Worm (Caenorhabditis elegans): ENCODE data around the gene ZK1307.1.

ZK1307.1 gene

ce11 chrII:9660379-9660778, 5.0 kb upstream of the ZK1307.1 start, which contains the start of gene ZK1320.3:
ZK1320.3 (minus strand) TSS chrII:9660419.
- TF ChIP-seq ztf-23 (GFP tag; IDR thresholded peaks at IDR 0.05) = no peak
- TF ChIP-seq cog-1 (tag; optimal IDR thresholded peaks at IDR 0.05) = no peak
- no peak for TF ChIP-seq flt-1 (GFP tag; IDR thresholded peaks at IDR 0.05)
- TF ChIP-seq klf-2 (GFP tag; conservative IDR thresholded peaks at IDR 0.05) = no peak

- TF ChIP-seq med-1 (GFP tag; optimal IDR thresholded peaks at IDR 0.05; ENCODE audit: insufficient read depth) (no peak), ref-1 (GFP tag; conservative IDR thresholded peaks at IDR 0.05) (no peak), ztf-29 (GFP tag; IDR thresholded peaks at IDR 0.05) (no peak), tab-1 (GFP tag; IDR thresholded peaks at IDR 0.05) (no peak), klf-2 (GFP tag; conservative IDR thresholded peaks at IDR 0.05) (no peak), T22C8.4 (GFP tag; IDR thresholded peaks at IDR 0.05) (no peak), cog-1 (tag; optimal IDR thresholded peaks at IDR 0.05) (no peak)
Observed at ce11 chrII:9658915-9659314, 3.5 kb upstream of the ZK1307.1 start, which contains the start of gene ZK1320.2. ZK1320.2 (minus strand) TSS chrII:9659002.

DNA sequence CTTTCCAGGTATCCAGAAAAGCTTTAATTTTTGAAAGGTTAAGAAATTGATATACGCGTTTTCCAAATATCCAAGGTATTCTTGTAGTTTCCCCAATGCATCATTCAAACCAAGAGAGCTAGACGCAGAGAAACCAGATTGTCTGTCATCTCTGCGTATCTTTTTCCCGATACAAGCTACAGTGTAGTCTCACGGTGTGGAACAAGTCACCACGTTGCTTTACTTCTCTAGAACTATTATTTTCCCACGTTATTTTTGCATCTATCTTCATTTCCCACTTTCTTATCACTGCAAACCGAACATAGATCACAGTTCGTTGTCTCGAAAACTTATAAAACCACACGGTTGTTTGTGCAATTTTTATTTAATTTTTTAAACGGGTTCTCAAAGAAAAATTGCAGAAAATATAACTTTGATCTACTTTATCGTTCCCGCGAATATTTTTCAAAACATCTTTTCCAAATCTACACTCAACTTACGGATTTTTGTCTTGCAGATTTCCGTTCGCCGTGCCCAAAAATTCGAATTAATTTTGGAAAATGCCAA, 903 bp upstream of the ZK1307.1 start, which contains the start of gene gstk-1:
Gene gstk-1 (plus strand): TSS at position 496 of the 546 bp plus-strand sequence.
- TF ChIP-seq med-1 (GFP tag; optimal IDR thresholded peaks at IDR 0.05; ENCODE audit: insufficient read depth) (no peak), ztf-29 (GFP tag; IDR thresholded peaks at IDR 0.05) (no peak), ref-1 (GFP tag; conservative IDR thresholded peaks at IDR 0.05) (no peak), flt-1 (GFP tag; IDR thresholded peaks at IDR 0.05) (no peak), tab-1 (GFP tag; IDR thresholded peaks at IDR 0.05) (no peak), cog-1 (tag; optimal IDR thresholded peaks at IDR 0.05) (no peak), T22C8.4 (GFP tag; IDR thresholded peaks at IDR 0.05) (no peak), klf-2 (GFP tag; conservative IDR thresholded peaks at IDR 0.05) (no peak), ztf-23 (GFP tag; IDR thresholded peaks at IDR 0.05) (no peak)

DNA sequence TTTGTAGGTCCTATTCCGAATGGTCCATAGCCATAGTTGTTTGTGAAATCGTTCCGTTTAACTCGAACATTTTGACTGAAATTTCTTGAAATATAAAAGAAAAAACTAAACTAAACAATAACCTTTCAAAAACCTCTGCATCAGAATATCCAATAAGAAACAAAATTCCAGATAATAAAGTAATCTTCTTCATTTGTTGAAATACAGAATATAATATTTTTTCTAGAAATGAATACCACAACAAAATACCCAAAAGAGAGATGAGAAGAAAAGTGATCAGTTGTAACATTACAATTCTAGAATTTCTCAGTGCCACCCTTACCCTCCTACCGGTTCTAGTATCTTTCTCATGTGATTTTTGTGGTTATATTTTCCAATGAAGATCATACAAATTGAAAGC, 1.7 kb downstream of the ZK1307.1 start, which contains the start of gene ZK1307.2:
Gene ZK1307.2 (minus strand): TSS at position 274 of the 400 bp plus-strand sequence.
- TF ChIP-seq ztf-23 (GFP tag; IDR thresholded peaks at IDR 0.05) (no peak), T22C8.4 (GFP tag; IDR thresholded peaks at IDR 0.05) (no peak), ref-1 (GFP tag; conservative IDR thresholded peaks at IDR 0.05) (no peak), ztf-29 (GFP tag; IDR thresholded peaks at IDR 0.05) (no peak), klf-2 (GFP tag; conservative IDR thresholded peaks at IDR 0.05) (no peak), tab-1 (GFP tag; IDR thresholded peaks at IDR 0.05) (no peak), cog-1 (tag; optimal IDR thresholded peaks at IDR 0.05) (no peak), med-1 (GFP tag; optimal IDR thresholded peaks at IDR 0.05; ENCODE audit: insufficient read depth) (no peak), flt-1 (GFP tag; IDR thresholded peaks at IDR 0.05) (no peak)

DNA sequence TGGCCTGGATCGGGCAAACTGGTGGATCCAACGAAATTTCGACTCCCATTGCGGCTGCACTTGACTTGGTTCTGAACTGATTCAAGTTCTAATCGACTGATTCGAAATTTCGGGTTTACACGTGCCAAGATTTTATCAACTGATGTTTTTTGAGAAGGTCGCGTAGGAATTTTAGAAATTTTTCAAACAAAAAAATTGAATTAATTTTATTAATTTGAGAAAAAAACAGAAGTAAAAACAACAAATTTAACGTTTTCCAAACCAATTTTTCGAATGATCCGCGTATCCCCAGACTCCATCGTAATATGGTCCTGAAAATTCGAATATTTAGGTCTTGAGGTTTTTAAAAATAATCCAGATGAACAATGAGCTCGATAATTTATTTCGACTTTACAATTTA, 2.5 kb downstream of the ZK1307.1 start, which contains the start of gene ZK1307.3:
Gene ZK1307.3 (minus strand): TSS at position 101 of the 400 bp plus-strand sequence.
- no peak for TF ChIP-seq ztf-29 (GFP tag; IDR thresholded peaks at IDR 0.05)
- TF ChIP-seq cog-1 (tag; optimal IDR thresholded peaks at IDR 0.05) = no peak
- no peak for TF ChIP-seq flt-1 (GFP tag; IDR thresholded peaks at IDR 0.05)
- TF ChIP-seq ref-1 (GFP tag; conservative IDR thresholded peaks at IDR 0.05) = no peak
- no peak for TF ChIP-seq tab-1 (GFP tag; IDR thresholded peaks at IDR 0.05)
- TF ChIP-seq klf-2 (GFP tag; conservative IDR thresholded peaks at IDR 0.05) = no peak
- no peak for TF ChIP-seq T22C8.4 (GFP tag; IDR thresholded peaks at IDR 0.05)
- TF ChIP-seq med-1 (GFP tag; optimal IDR thresholded peaks at IDR 0.05; ENCODE audit: insufficient read depth) = no peak
- no peak for TF ChIP-seq ztf-23 (GFP tag; IDR thresholded peaks at IDR 0.05)

DNA sequence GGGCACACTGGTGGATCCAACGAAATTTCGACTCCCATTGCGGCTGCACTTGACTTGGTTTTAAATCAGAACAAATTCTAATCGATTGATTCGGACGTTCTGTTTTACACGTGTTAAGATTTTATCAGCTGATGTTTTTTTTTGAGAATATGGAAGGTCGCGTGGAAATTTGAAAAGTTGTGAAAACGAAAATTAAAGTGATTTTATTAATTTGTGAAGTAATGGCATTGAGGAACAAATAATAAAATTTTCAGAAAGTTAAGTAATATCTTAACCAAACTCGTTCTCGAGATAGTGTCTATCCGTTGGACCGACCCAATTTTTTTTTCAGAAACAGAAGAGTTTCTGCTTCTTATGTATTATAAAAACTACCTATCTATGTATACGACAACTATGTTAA, 3.7 kb downstream of the ZK1307.1 start, which contains the start of gene ZK1307.4:
Gene ZK1307.4 (minus strand): TSS at position 101 of the 400 bp plus-strand sequence.
- TF ChIP-seq ztf-29 (GFP tag; IDR thresholded peaks at IDR 0.05) = no peak
- TF ChIP-seq T22C8.4 (GFP tag; IDR thresholded peaks at IDR 0.05) = no peak
- no peak for TF ChIP-seq ref-1 (GFP tag; conservative IDR thresholded peaks at IDR 0.05)
- TF ChIP-seq klf-2 (GFP tag; conservative IDR thresholded peaks at IDR 0.05) = no peak
- TF ChIP-seq ztf-23 (GFP tag; IDR thresholded peaks at IDR 0.05) = no peak
- no peak for TF ChIP-seq flt-1 (GFP tag; IDR thresholded peaks at IDR 0.05)
- no peak for TF ChIP-seq cog-1 (tag; optimal IDR thresholded peaks at IDR 0.05)

DNA sequence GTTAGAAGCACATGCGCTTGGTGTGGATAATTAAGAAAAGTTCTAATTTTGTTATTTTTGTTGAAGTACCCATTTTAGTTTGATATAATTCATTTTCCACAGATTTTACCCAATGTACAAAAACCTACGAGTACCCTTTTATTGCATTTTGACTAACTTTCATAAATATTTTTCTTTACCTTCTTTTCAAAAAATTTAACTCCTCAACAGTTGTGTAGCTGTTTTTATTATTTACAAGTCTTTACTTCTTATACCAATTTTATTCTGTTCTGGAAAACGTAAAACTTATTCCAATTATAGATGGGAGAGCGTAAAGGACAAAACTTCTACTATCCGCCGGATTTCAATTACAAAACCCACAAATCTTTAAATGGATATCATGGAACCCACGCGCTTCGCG, 6.2 kb downstream of the ZK1307.1 start, which contains the start of gene ZK1307.9:
Gene ZK1307.9 (plus strand): TSS at position 301 of the 400 bp plus-strand sequence.
- no peak for TF ChIP-seq tab-1 (GFP tag; IDR thresholded peaks at IDR 0.05)
- TF ChIP-seq med-1 (GFP tag; optimal IDR thresholded peaks at IDR 0.05; ENCODE audit: insufficient read depth) = no peak
- TF ChIP-seq ref-1 (GFP tag; conservative IDR thresholded peaks at IDR 0.05) = no peak
- TF ChIP-seq cog-1 (tag; optimal IDR thresholded peaks at IDR 0.05) = no peak
- TF ChIP-seq ztf-23 (GFP tag; IDR thresholded peaks at IDR 0.05) = no peak
- no peak for TF ChIP-seq T22C8.4 (GFP tag; IDR thresholded peaks at IDR 0.05)
- no peak for TF ChIP-seq klf-2 (GFP tag; conservative IDR thresholded peaks at IDR 0.05)
- TF ChIP-seq flt-1 (GFP tag; IDR thresholded peaks at IDR 0.05) = no peak
- no peak for TF ChIP-seq ztf-29 (GFP tag; IDR thresholded peaks at IDR 0.05)

DNA sequence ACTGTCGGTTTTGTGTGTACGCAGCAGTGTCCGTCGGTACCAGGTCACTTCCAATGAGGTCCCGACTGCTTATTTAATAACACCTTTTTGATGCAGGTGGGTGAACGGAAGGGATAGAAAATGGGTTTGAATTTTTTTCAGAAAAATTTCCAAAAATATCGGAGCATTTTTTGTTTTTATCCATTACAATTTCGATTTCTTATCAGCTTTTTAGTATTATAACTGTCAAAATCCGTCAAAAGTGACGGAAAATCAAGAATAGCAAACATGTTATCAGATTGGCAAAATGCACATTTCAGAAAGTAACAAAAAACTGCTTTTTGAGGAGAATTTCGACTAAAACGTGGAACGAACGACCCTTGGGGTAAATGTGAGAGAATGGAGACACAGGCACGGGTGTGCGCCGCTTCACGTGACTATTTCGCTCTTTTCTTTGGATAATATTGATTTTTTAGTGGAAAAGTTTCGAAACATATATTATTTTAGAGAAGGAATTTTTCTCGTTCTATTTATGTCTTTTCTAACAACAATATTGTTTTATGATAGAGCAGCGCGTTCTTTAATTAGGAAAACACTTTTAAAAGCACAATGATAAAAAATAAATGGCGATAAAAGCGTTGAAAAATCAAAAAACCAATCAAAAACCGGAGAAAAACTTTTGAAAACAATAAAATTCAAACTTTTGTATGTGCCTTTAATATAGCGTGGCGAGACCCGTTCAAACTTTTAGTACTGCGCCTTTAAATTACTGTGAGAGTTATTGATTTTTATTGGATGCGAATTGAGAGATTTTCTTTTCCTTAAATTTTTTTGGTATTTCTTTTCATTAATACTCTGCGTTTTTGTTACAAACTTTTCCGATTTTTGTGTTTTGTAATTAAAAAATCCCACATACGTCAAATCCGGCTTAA, 8.2 kb downstream of the ZK1307.1 start, which contains the start of gene sqv-8:
Gene sqv-8 (plus strand): TSS at position 51 of the 911 bp plus-strand sequence.
- no peak for TF ChIP-seq flt-1 (GFP tag; IDR thresholded peaks at IDR 0.05)
- TF ChIP-seq ztf-23 (GFP tag; IDR thresholded peaks at IDR 0.05) = no peak
- TF ChIP-seq T22C8.4 (GFP tag; IDR thresholded peaks at IDR 0.05) = peak; percentile 35; the same call in 1 of the 2 replicates

- TF ChIP-seq flt-1 (GFP tag; IDR thresholded peaks at IDR 0.05) (peak; percentile 67; the same call in 1 of the 2 replicates), T22C8.4 (GFP tag; IDR thresholded peaks at IDR 0.05) (peak; percentile 82), cog-1 (tag; optimal IDR thresholded peaks at IDR 0.05) (peak; percentile 65), ztf-29 (GFP tag; IDR thresholded peaks at IDR 0.05) (no peak), ref-1 (GFP tag; conservative IDR thresholded peaks at IDR 0.05) (no peak), klf-2 (GFP tag; conservative IDR thresholded peaks at IDR 0.05) (no peak), tab-1 (GFP tag; IDR thresholded peaks at IDR 0.05) (0 out of 2 replicates have a peak, but pooled peaks have one; percentile 53), med-1 (GFP tag; optimal IDR thresholded peaks at IDR 0.05; ENCODE audit: insufficient read depth) (no peak), ztf-23 (GFP tag; IDR thresholded peaks at IDR 0.05) (peak; percentile 62; the same call in 1 of the 2 replicates)
Observed at ce11 chrII:9646122-9646555, 9.2 kb downstream of the ZK1307.1 start.
